Worm (Caenorhabditis elegans) whole organism, L4/young adult: ENCODE measurements around the gene F53A9.1.

Experiments used
- W03F9.2 ChIP-seq: fragments of 150-350 bp; optimal IDR thresholded peaks from 2 replicates; lab custom pipeline; 2014; ENCODE audit warnings: missing biosample characterization, missing genetic modification characterization
- dao-5 ChIP-seq: sonication (generic microtip); optimal IDR thresholded peaks from 2 replicates; lab custom pipeline; 2016; ENCODE audit warnings: missing genotype, missing genetic modification characterization, moderate library complexity, missing compliant biosample characterization

- TF ChIP-seq dao-5 (tag; lab: Kevin White, UChicago), result no peak
- no peak for TF ChIP-seq W03F9.2
Observed at ce11 chrX:8739373-8739772, 28.0 kb downstream of the F53A9.1 start, which contains the start of gene M02D8.2.
